Worm (Caenorhabditis elegans) whole organism, L1 larva: Measurements from ENCODE around the gene lpd-7.

Experiments used
- C04F5.9 ChIP-seq: sonication (generic microtip); optimal IDR thresholded peaks from 2 replicates; lab custom pipeline; 2016; ENCODE audit warnings: missing genetic modification characterization, missing compliant biosample characterization
- alr-1 ChIP-seq: fragments of 200-800 bp; sonication (Bioruptor generic); optimal IDR thresholded peaks from 2 replicates; lab custom pipeline; 2018; ENCODE audit warnings: borderline replicate concordance, mild to moderate bottlenecking, missing genetic modification characterization, missing compliant biosample characterization
- aly-2 ChIP-seq: fragments of 150-350 bp; optimal IDR thresholded peaks from 2 replicates; lab custom pipeline; 2014; ENCODE audit warnings: missing biosample characterization, missing genetic modification characterization
- ceh-63 ChIP-seq: fragments of 200-800 bp; sonication (Bioruptor generic); optimal IDR thresholded peaks from 2 replicates; lab custom pipeline; 2018; ENCODE audit warnings: mild to moderate bottlenecking, missing genetic modification characterization, missing compliant biosample characterization
- ceh-82 ChIP-seq, 3 experiments: fragments of 150-350 bp in 1 of 3; sonication (generic microtip) in 2 of 3; optimal IDR thresholded peaks; 2 replicates each; lab custom pipeline; 2014 to 2017; ENCODE audit warnings: missing biosample characterization in 3 of 3, missing genetic modification characterization in 3 of 3
- ces-1 ChIP-seq: fragments of 150-350 bp; optimal IDR thresholded peaks from 2 replicates; lab custom pipeline; 2014; ENCODE audit warnings: missing biosample characterization, missing genetic modification reagents, missing genetic modification characterization
- dsc-1 ChIP-seq: sonication (generic microtip); optimal IDR thresholded peaks from 2 replicates; lab custom pipeline; 2016; ENCODE audit warnings: mild to moderate bottlenecking, missing genetic modification characterization, missing compliant biosample characterization
- efl-1 ChIP-seq, 4 experiments: fragments of 150-350 bp; optimal IDR thresholded peaks in 3 of 4; peaks in 1 of 4; 1 replicate in 1 of 4; 2 replicates in 3 of 4; lab custom pipeline; 2014; ENCODE audit warnings: missing biosample characterization in 2 of 4, missing genetic modification characterization in 2 of 4, missing genetic modification reagents in 2 of 4
- efl-3 ChIP-seq: fragments of 200-800 bp; sonication (Bioruptor generic); optimal IDR thresholded peaks from 2 replicates; lab custom pipeline; 2018; ENCODE audit warnings: mild to moderate bottlenecking, missing genetic modification characterization, missing compliant biosample characterization
- egl-13 ChIP-seq: sonication (generic microtip); optimal IDR thresholded peaks from 2 replicates; lab custom pipeline; 2016; ENCODE audit warnings: missing genotype, missing genetic modification reagents, missing genetic modification characterization, missing compliant biosample characterization
- elt-2 ChIP-seq: sonication (generic microtip); optimal IDR thresholded peaks from 2 replicates; lab custom pipeline; 2016; ENCODE audit warnings: missing genetic modification characterization, mild to moderate bottlenecking, inconsistent platforms, missing compliant biosample characterization, missing genetic modification reagents
- elt-3 ChIP-seq, 6 experiments: fragments of 150-350 bp in 1 of 6; sonication (generic microtip); optimal IDR thresholded peaks; 2 replicates each; lab custom pipeline; 2017 to 2018; ENCODE audit warnings: missing biosample characterization in 6 of 6, missing genetic modification characterization in 6 of 6, inconsistent platforms in 1 of 6
- ets-5 ChIP-seq: fragments of 200-800 bp; sonication (Bioruptor generic); IDR thresholded peaks from 2 replicates; pipeline ENCODE4 v1.3.6; 2022; ENCODE audit warnings: missing genetic modification characterization, missing compliant biosample characterization
- fkh-4 ChIP-seq: sonication (generic microtip); optimal IDR thresholded peaks from 2 replicates; lab custom pipeline; 2016; ENCODE audit warnings: missing compliant biosample characterization, missing genetic modification characterization, borderline replicate concordance
- fos-1 ChIP-seq: fragments of 150-350 bp; optimal IDR thresholded peaks from 2 replicates; lab custom pipeline; 2014; ENCODE audit warnings: missing biosample characterization, missing genetic modification characterization
- grh-1 ChIP-seq: fragments of 200-800 bp; sonication (Bioruptor generic); IDR thresholded peaks from 2 replicates; pipeline ENCODE4 v1.3.6; 2022; ENCODE audit warnings: missing genetic modification reagents, missing genetic modification characterization, missing compliant biosample characterization
- hpl-2 ChIP-seq: fragments of 150-350 bp; optimal IDR thresholded peaks from 2 replicates; lab custom pipeline; 2014; ENCODE audit warnings: missing biosample characterization, missing genetic modification reagents, missing genetic modification characterization
- irx-1 ChIP-seq: sonication (generic microtip); optimal IDR thresholded peaks from 2 replicates; lab custom pipeline; 2016; ENCODE audit warnings: missing genetic modification characterization, missing compliant biosample characterization
- isw-1 ChIP-seq: fragments of 200-800 bp; sonication (Bioruptor generic); IDR thresholded peaks from 2 replicates; pipeline ENCODE4 v1.3.6; 2022; ENCODE audit warnings: missing genetic modification characterization, missing compliant biosample characterization
- lin-14 ChIP-seq: fragments of 200-800 bp; sonication (Bioruptor generic); optimal IDR thresholded peaks from 2 replicates; lab custom pipeline; 2018; ENCODE audit warnings: mild to moderate bottlenecking, missing genetic modification characterization, moderate library complexity, missing compliant biosample characterization
- lin-15B ChIP-seq: fragments of 150-350 bp; sonication (generic microtip); optimal IDR thresholded peaks from 3 replicates; lab custom pipeline; 2014; ENCODE audit warnings: missing biosample characterization, missing genetic modification characterization
- lsy-2 ChIP-seq, 2 experiments: fragments of 150-350 bp; optimal IDR thresholded peaks; 2 replicates each; lab custom pipeline; 2014; ENCODE audit warnings: missing biosample characterization in 2 of 2, missing genetic modification characterization in 2 of 2
- mab-9 ChIP-seq: fragments of 200-800 bp; sonication (Bioruptor generic); IDR thresholded peaks from 2 replicates; pipeline ENCODE4 v1.3.6; 2022; ENCODE audit warnings: missing genetic modification reagents, missing genetic modification characterization, missing compliant biosample characterization
- mep-1 ChIP-seq: fragments of 150-350 bp; optimal IDR thresholded peaks from 2 replicates; lab custom pipeline; 2014; ENCODE audit warnings: missing biosample characterization, missing genetic modification characterization
- nhr-11 ChIP-seq: fragments of 150-350 bp; optimal IDR thresholded peaks from 2 replicates; lab custom pipeline; 2014; ENCODE audit warnings: missing biosample characterization, missing genetic modification characterization
- nhr-20 ChIP-seq: sonication (generic microtip); optimal IDR thresholded peaks from 2 replicates; lab custom pipeline; 2016; ENCODE audit warnings: mild to moderate bottlenecking, missing genetic modification characterization, missing compliant biosample characterization
- nhr-47 ChIP-seq: sonication (generic microtip); optimal IDR thresholded peaks from 2 replicates; lab custom pipeline; 2016; ENCODE audit warnings: mild to moderate bottlenecking, missing genetic modification characterization, moderate library complexity, missing compliant biosample characterization
- nhr-71 ChIP-seq: sonication (generic microtip); optimal IDR thresholded peaks from 2 replicates; lab custom pipeline; 2016; ENCODE audit warnings: mild to moderate bottlenecking, missing genetic modification characterization, moderate library complexity, missing compliant biosample characterization
- nhr-76 ChIP-seq: sonication (generic microtip); optimal IDR thresholded peaks from 2 replicates; lab custom pipeline; 2017; ENCODE audit warnings: missing biosample characterization, missing genetic modification characterization
- nhr-85 ChIP-seq: sonication (generic microtip); peaks from one replicate; lab custom pipeline; 2016; ENCODE audit warnings: missing genetic modification characterization, inconsistent platforms, missing compliant biosample characterization
- nhr-90 ChIP-seq: sonication (generic microtip); optimal IDR thresholded peaks from 2 replicates; lab custom pipeline; 2016; ENCODE audit warnings: mild to moderate bottlenecking, missing genetic modification characterization, missing compliant biosample characterization; ENCODE audit not compliant: poor library complexity
- pag-3 ChIP-seq: sonication (generic microtip); optimal IDR thresholded peaks from 2 replicates; lab custom pipeline; 2017; ENCODE audit warnings: missing genetic modification characterization, mild to moderate bottlenecking, missing compliant biosample characterization, antibody characterized with exemption, borderline replicate concordance; ENCODE audit not compliant: insufficient read depth
- pqm-1 ChIP-seq: sonication (generic microtip); optimal IDR thresholded peaks from 3 replicates; lab custom pipeline; 2017; ENCODE audit warnings: missing biosample characterization, missing genetic modification characterization
- skn-1 ChIP-seq: fragments of 150-350 bp; optimal IDR thresholded peaks from 2 replicates; lab custom pipeline; 2014; ENCODE audit warnings: missing biosample characterization, missing genetic modification characterization
- snpc-4 ChIP-seq: fragments of 150-350 bp; optimal IDR thresholded peaks from 2 replicates; lab custom pipeline; 2014; ENCODE audit warnings: missing biosample characterization, missing genetic modification characterization
- snu-23 ChIP-seq: sonication (generic microtip); optimal IDR thresholded peaks from 2 replicates; lab custom pipeline; 2016; ENCODE audit warnings: missing genetic modification characterization, missing compliant biosample characterization
- sox-4 ChIP-seq: sonication (generic microtip); optimal IDR thresholded peaks from 2 replicates; lab custom pipeline; 2016; ENCODE audit warnings: missing genetic modification characterization, missing compliant biosample characterization
- sptf-1 ChIP-seq: fragments of 150-350 bp; optimal IDR thresholded peaks from 2 replicates; lab custom pipeline; 2014; ENCODE audit warnings: missing biosample characterization, missing genetic modification characterization
- sup-37 ChIP-seq: fragments of 200-800 bp; sonication (Bioruptor generic); optimal IDR thresholded peaks from 2 replicates; lab custom pipeline; 2018; ENCODE audit warnings: mild to moderate bottlenecking, missing genetic modification characterization, missing compliant biosample characterization
- tlp-1 ChIP-seq: fragments of 150-350 bp; optimal IDR thresholded peaks from 2 replicates; lab custom pipeline; 2014; ENCODE audit warnings: missing biosample characterization, missing genetic modification characterization
- unc-130 ChIP-seq: fragments of 150-350 bp; optimal IDR thresholded peaks from 2 replicates; lab custom pipeline; 2017; ENCODE audit warnings: missing biosample characterization, missing genetic modification characterization, inconsistent platforms
- unc-62 ChIP-seq: fragments of 150-350 bp; optimal IDR thresholded peaks from 2 replicates; lab custom pipeline; 2014; ENCODE audit warnings: missing biosample characterization, missing genetic modification reagents, missing genetic modification characterization
- unc-86 ChIP-seq: sonication (generic microtip); optimal IDR thresholded peaks from 2 replicates; lab custom pipeline; 2016; ENCODE audit warnings: missing genetic modification characterization, missing compliant biosample characterization
- xbp-1 ChIP-seq: sonication (generic microtip); optimal IDR thresholded peaks from 2 replicates; lab custom pipeline; 2016; ENCODE audit warnings: missing genetic modification characterization, missing compliant biosample characterization
- zag-1 ChIP-seq: fragments of 150-350 bp; optimal IDR thresholded peaks from 2 replicates; lab custom pipeline; 2014; ENCODE audit warnings: missing biosample characterization, missing genetic modification characterization
- ztf-4 ChIP-seq: fragments of 150-350 bp; optimal IDR thresholded peaks from 2 replicates; lab custom pipeline; 2014; ENCODE audit warnings: missing biosample characterization, missing genetic modification characterization

The lpd-7 gene

DNA sequence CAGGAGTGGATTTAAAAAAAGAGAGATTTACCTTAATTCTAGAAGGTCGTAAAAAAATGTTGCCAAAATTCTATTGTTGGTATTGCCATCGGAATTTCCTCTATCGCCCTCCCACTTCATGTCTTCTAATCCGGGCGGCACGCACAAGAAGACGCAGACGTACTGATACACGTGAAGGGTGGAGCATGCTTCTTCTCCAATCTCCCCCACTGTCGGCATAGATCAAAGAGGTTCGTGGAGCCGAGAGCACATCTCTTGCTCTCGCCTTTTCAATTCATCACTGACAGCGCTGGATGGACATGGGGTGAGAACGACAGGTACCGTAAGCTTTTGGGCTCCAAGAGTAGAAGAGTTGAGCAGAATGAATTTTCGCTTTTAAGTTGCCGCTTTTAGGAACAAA, 36.6 kb upstream of the lpd-7 start, which contains the start of gene lin-39 (continued):
- TF ChIP-seq nhr-11 (tag; lab: Kevin White, UChicago) (no peak), snpc-4 (tag; lab: Kevin White, UChicago) (no peak), efl-1 (optimal IDR thresholded peaks at IDR 0.05; lab: Kevin White, UChicago) (no peak), efl-1 (GFP tag; optimal IDR thresholded peaks at IDR 0.05 in 1 of 2; lab: Kevin White, UChicago) (no peak), unc-62 (GFP tag; lab: Kevin White, UChicago) (no peak), grh-1 (no peak), nhr-71 (peak; percentile 11), elt-3 (tag; optimal IDR thresholded peaks at IDR 0.05; lab: Kevin White, UChicago) (no peak), nhr-20 (tag; lab: Kevin White, UChicago) (no peak), dsc-1 (tag; lab: Kevin White, UChicago) (no peak), isw-1 (no peak), egl-13 (tag; lab: Kevin White, UChicago) (no peak), lin-14 (GFP tag; lab: Kevin White, UChicago) (peak; percentile 68), xbp-1 (tag; lab: Kevin White, UChicago) (no peak), zag-1 (tag; lab: Kevin White, UChicago) (no peak), unc-86 (tag; lab: Kevin White, UChicago) (no peak), nhr-76 (tag; lab: Kevin White, UChicago) (no peak), mep-1 (tag; lab: Kevin White, UChicago) (no peak), pag-3 (no peak)

DNA sequence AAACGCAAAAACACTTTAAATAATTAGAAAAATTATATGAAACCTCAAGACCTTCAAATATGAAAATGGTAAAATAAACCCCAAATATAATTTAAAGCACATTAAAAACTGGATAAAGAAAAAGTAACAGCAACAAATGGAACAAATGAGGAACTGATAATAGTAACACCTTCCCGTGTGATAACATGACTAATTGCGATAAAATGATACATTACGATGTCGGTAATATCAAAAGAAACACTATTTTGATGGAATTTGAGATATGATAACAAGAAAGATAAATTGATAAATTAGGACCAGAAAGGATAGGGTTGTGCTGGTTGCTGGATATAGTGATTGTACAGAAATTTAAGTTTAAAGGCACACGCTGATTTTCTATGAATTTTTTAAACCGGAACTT, 31.1 kb upstream of the lpd-7 start:
- no peak for TF ChIP-seq nhr-90 (tag; lab: Kevin White, UChicago)
- TF ChIP-seq elt-2 (tag; lab: Kevin White, UChicago), result no peak
- no peak for TF ChIP-seq fkh-4 (tag; lab: Kevin White, UChicago)
- TF ChIP-seq sup-37 (GFP tag; lab: Kevin White, UChicago), result no peak
- no peak for TF ChIP-seq efl-3 (GFP tag; lab: Kevin White, UChicago)
- no peak for TF ChIP-seq sox-4 (tag; lab: Kevin White, UChicago)
- TF ChIP-seq C04F5.9 (tag; lab: Kevin White, UChicago), result no peak
- TF ChIP-seq zag-1 (tag; lab: Kevin White, UChicago), result no peak
- no peak for TF ChIP-seq sptf-1 (tag; lab: Kevin White, UChicago)
- no peak for TF ChIP-seq ces-1 (GFP tag; lab: Kevin White, UChicago)
- no peak for TF ChIP-seq ceh-82 (tag; optimal IDR thresholded peaks at IDR 0.05; lab: Kevin White, UChicago)
- no peak for TF ChIP-seq nhr-47
- TF ChIP-seq dsc-1 (tag; lab: Kevin White, UChicago), result no peak
- no peak for TF ChIP-seq nhr-85 (tag; lab: Kevin White, UChicago)
- TF ChIP-seq lin-14 (GFP tag; lab: Kevin White, UChicago), result no peak

DNA sequence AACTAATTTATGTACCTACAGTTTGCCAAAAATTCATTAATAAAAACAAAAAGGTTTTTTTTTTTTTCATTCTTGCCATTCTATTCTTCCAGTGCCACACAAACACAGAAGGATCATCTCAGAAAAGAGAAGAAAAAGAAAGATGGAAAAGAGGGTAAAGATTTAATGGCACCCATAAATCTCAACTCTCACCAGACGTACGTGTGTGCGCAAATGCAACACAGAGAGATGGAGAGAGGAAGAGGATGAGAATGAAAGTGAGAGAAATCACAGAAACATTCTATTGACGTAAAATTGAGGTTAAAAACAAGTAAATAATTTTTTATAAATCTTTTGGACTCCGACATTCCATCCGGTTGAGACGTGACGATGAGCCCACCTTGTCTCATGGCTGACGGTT, 28.9 kb upstream of the lpd-7 start:
- no peak for TF ChIP-seq aly-2
- TF ChIP-seq lin-14 (GFP tag; lab: Kevin White, UChicago), result peak; percentile 64
- TF ChIP-seq nhr-47, result no peak
- TF ChIP-seq mab-9 (GFP tag; lab: Robert Waterston, UW), result no peak
- no peak for TF ChIP-seq C04F5.9 (tag; lab: Kevin White, UChicago)
- TF ChIP-seq nhr-11 (tag; lab: Kevin White, UChicago), result no peak
- peak; percentile 42 to 45 for TF ChIP-seq lsy-2 (tag; optimal IDR thresholded peaks at IDR 0.05; lab: Kevin White, UChicago)
- peak; percentile 25 for TF ChIP-seq unc-130 (tag; lab: Kevin White, UChicago)
- no peak for TF ChIP-seq skn-1 (tag; lab: Kevin White, UChicago)
- no peak for TF ChIP-seq tlp-1 (tag; lab: Kevin White, UChicago)
- TF ChIP-seq irx-1 (tag; lab: Kevin White, UChicago), result no peak
- no peak for TF ChIP-seq fos-1 (tag; lab: Kevin White, UChicago)
- TF ChIP-seq efl-3 (GFP tag; lab: Kevin White, UChicago), result no peak
- no peak for TF ChIP-seq lin-15B (tag; lab: Kevin White, UChicago)
- no peak for TF ChIP-seq zag-1 (tag; lab: Kevin White, UChicago)
- TF ChIP-seq ztf-4 (tag; lab: Kevin White, UChicago), result no peak
- peak; percentile 14 for TF ChIP-seq nhr-20 (tag; lab: Kevin White, UChicago)
- no peak for TF ChIP-seq ceh-63 (GFP tag; lab: Kevin White, UChicago)
- no peak for TF ChIP-seq hpl-2 (GFP tag; lab: Kevin White, UChicago)
- TF ChIP-seq sup-37 (GFP tag; lab: Kevin White, UChicago), result no peak
- TF ChIP-seq pqm-1 (tag; lab: Kevin White, UChicago), result no peak
- no peak for TF ChIP-seq unc-62 (GFP tag; lab: Kevin White, UChicago)
- no peak for TF ChIP-seq alr-1 (tag; lab: Kevin White, UChicago)
- TF ChIP-seq nhr-71, result peak; percentile 48
- peak; percentile 16 for TF ChIP-seq dsc-1 (tag; lab: Kevin White, UChicago)
- TF ChIP-seq snu-23, result peak; percentile 24
- TF ChIP-seq sptf-1 (tag; lab: Kevin White, UChicago), result no peak
- TF ChIP-seq mep-1 (tag; lab: Kevin White, UChicago), result peak; percentile 35
- TF ChIP-seq nhr-90 (tag; lab: Kevin White, UChicago), result no peak
- no peak for TF ChIP-seq snpc-4 (tag; lab: Kevin White, UChicago)
- TF ChIP-seq ets-5 (GFP tag; lab: Robert Waterston, UW), result no peak
- TF ChIP-seq sox-4 (tag; lab: Kevin White, UChicago), result no peak
